Fruit fly (Drosophila melanogaster) whole organism: ENCODE measurements around the gene Lerp.

ENCODE experiments used
- CG8478 ChIP-seq: fragments of >200 bp; optimal IDR thresholded peaks from 2 replicates; lab custom pipeline; 2018; ENCODE audit warnings: inconsistent platforms
- EcR ChIP-seq, 2 experiments: fragments of >200 bp; optimal IDR thresholded peaks; 2 replicates each; lab custom pipeline; 2017; ENCODE audit warnings: missing biosample characterization in 2 of 2, missing genetic modification characterization in 2 of 2, missing genetic modification reagents in 2 of 2
- pan ChIP-seq: fragments of >200 bp; optimal IDR thresholded peaks from 2 replicates; lab custom pipeline; 2017

DNA sequence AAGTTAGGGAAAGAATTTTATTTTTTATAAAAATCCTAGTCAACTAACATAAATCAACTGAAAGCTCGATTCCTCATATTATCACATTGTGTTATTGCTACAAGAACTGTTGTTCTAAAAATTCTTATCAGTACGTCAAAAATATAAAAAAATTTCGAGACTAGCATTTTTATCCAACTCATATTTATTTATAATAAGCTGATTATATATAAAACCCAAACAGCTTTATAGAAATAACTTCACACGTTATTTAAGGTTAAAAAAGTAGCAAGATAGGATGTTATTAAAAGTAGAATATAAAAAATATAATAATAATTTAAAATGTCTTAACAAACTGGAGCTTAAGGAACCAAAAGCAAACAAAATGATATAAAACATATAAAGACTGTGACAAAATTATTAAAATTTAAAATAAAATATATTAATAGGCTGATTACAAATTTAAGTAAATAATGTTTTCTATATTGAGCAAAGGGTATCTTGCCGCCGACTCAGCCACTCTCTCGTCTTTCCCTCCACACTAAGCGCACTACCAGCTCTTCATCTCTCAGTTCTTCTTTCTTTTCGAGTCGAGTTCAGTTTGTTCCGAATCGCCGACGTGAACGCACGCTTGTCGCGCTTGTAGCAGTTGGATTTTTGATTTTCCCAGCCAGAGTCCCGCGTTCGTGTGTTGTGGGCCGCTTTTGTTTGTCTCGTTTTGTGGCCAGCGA is 64.3 kb downstream of the Lerp start, which contains the start of gene Tl:
- peak in 1 of 2 experiments; percentile 46 for TF ChIP-seq EcR (GFP tag; optimal IDR thresholded peaks at IDR 0.05; lab: Kevin White, UChicago)
- no peak for TF ChIP-seq CG8478 (lab: Kevin White, UChicago)
- TF ChIP-seq pan (lab: Kevin White, UChicago), result peak; percentile 85
